Worm (Caenorhabditis elegans) whole organism, L3 larva: ENCODE measurements around the gene C06G4.4.
"Not testable (repeated sequence)": the region's sequence is repeated elsewhere in the genome, so short reads cannot be mapped to it uniquely, and the experiment has no call there.

Source experiments
- R02D3.7 ChIP-seq: fragments of 150-350 bp; optimal IDR thresholded peaks from 2 replicates; lab custom pipeline; 2014; ENCODE audit warnings: missing biosample characterization, missing genetic modification characterization
- ama-1 ChIP-seq: fragments of 150-350 bp; optimal IDR thresholded peaks from 2 replicates; lab custom pipeline; 2018
- ceh-28 ChIP-seq: fragments of 150-350 bp; optimal IDR thresholded peaks from 2 replicates; lab custom pipeline; 2014; ENCODE audit warnings: missing biosample characterization, missing genetic modification reagents, missing genetic modification characterization
- egl-5 ChIP-seq: fragments of 150-350 bp; optimal IDR thresholded peaks from 2 replicates; lab custom pipeline; 2017; ENCODE audit warnings: missing biosample characterization, missing genetic modification reagents, missing genetic modification characterization, inconsistent platforms
- elt-1 ChIP-seq: fragments of 150-350 bp; optimal IDR thresholded peaks from 2 replicates; lab custom pipeline; 2014; ENCODE audit warnings: missing biosample characterization, missing genetic modification characterization
- elt-2 ChIP-seq: sonication (generic microtip); optimal IDR thresholded peaks from 2 replicates; lab custom pipeline; 2016; ENCODE audit warnings: missing genetic modification reagents, mild to moderate bottlenecking, missing genetic modification characterization, missing compliant biosample characterization
- fkh-10 ChIP-seq: sonication (generic microtip); optimal IDR thresholded peaks from 2 replicates; lab custom pipeline; 2017; ENCODE audit warnings: missing biosample characterization, missing genetic modification reagents, missing genetic modification characterization
- fos-1 ChIP-seq: fragments of 150-350 bp; optimal IDR thresholded peaks from 2 replicates; lab custom pipeline; 2014; ENCODE audit warnings: missing biosample characterization, missing genetic modification characterization
- hmg-11 ChIP-seq: sonication (generic microtip); optimal IDR thresholded peaks from 2 replicates; lab custom pipeline; 2016; ENCODE audit warnings: missing genetic modification characterization, missing compliant biosample characterization
- jun-1 ChIP-seq: fragments of 150-350 bp; optimal IDR thresholded peaks from 2 replicates; lab custom pipeline; 2014; ENCODE audit warnings: missing biosample characterization, missing genetic modification reagents, missing genetic modification characterization
- lin-15B ChIP-seq: fragments of 150-350 bp; optimal IDR thresholded peaks from 2 replicates; lab custom pipeline; 2014; ENCODE audit warnings: missing biosample characterization, missing genetic modification characterization
- lin-39 ChIP-seq: fragments of 150-350 bp; optimal IDR thresholded peaks from 2 replicates; lab custom pipeline; 2018; ENCODE audit warnings: missing biosample characterization, missing genetic modification reagents, missing genetic modification characterization
- lsy-12 ChIP-seq: sonication (generic microtip); optimal IDR thresholded peaks from 2 replicates; lab custom pipeline; 2016; ENCODE audit warnings: mild to moderate bottlenecking, missing genetic modification characterization, missing compliant biosample characterization
- mdl-1 ChIP-seq: fragments of 150-350 bp; optimal IDR thresholded peaks from 2 replicates; lab custom pipeline; 2014; ENCODE audit warnings: missing biosample characterization, missing genetic modification characterization
- mml-1 ChIP-seq: fragments of 150-350 bp; sonication (generic microtip); optimal IDR thresholded peaks from 3 replicates; lab custom pipeline; 2014; ENCODE audit warnings: missing biosample characterization, missing genetic modification characterization
- nfya-1 ChIP-seq: sonication (generic microtip); optimal IDR thresholded peaks from 2 replicates; lab custom pipeline; 2017; ENCODE audit warnings: missing genetic modification characterization, mild to moderate bottlenecking, missing compliant biosample characterization, antibody characterized with exemption, moderate library complexity; ENCODE audit not compliant: insufficient read depth
- nhr-12 ChIP-seq: fragments of 150-350 bp; optimal IDR thresholded peaks from 2 replicates; lab custom pipeline; 2014; ENCODE audit warnings: missing biosample characterization, missing genetic modification characterization
- nhr-23 ChIP-seq: fragments of 150-350 bp; optimal IDR thresholded peaks from 2 replicates; lab custom pipeline; 2014; ENCODE audit warnings: missing biosample characterization, missing genetic modification reagents, missing genetic modification characterization
- nhr-237 ChIP-seq: fragments of 150-350 bp; optimal IDR thresholded peaks from 2 replicates; lab custom pipeline; 2014; ENCODE audit warnings: missing biosample characterization, missing genetic modification characterization
- nhr-25 ChIP-seq: sonication (generic microtip); optimal IDR thresholded peaks from 2 replicates; lab custom pipeline; 2017; ENCODE audit warnings: missing biosample characterization, missing genetic modification characterization
- nhr-67 ChIP-seq: fragments of 150-350 bp; optimal IDR thresholded peaks from 2 replicates; lab custom pipeline; 2014; ENCODE audit warnings: missing biosample characterization, missing genetic modification characterization
- pha-4 ChIP-seq: fragments of 150-350 bp; optimal IDR thresholded peaks from 2 replicates; lab custom pipeline; 2014; ENCODE audit warnings: missing biosample characterization, missing genetic modification reagents, missing genetic modification characterization
- pqm-1 ChIP-seq: fragments of 150-350 bp; optimal IDR thresholded peaks from 2 replicates; lab custom pipeline; 2017; ENCODE audit warnings: missing biosample characterization, missing genetic modification characterization, inconsistent platforms
- sea-2 ChIP-seq: fragments of 150-350 bp; sonication (generic microtip); optimal IDR thresholded peaks from 4 replicates; lab custom pipeline; 2014; ENCODE audit warnings: missing biosample characterization, missing genetic modification reagents, missing genetic modification characterization
- skn-1 ChIP-seq: fragments of 150-350 bp; optimal IDR thresholded peaks from 2 replicates; lab custom pipeline; 2014; ENCODE audit warnings: missing biosample characterization, missing genetic modification characterization
- snpc-4 ChIP-seq: fragments of 150-350 bp; optimal IDR thresholded peaks from 2 replicates; lab custom pipeline; 2014; ENCODE audit warnings: missing biosample characterization, missing genetic modification characterization
- tbx-2 ChIP-seq: sonication (generic microtip); optimal IDR thresholded peaks from 2 replicates; lab custom pipeline; 2016; ENCODE audit warnings: mild to moderate bottlenecking, missing genetic modification characterization, missing compliant biosample characterization
- unc-62 ChIP-seq: fragments of 150-350 bp; sonication (generic microtip); optimal IDR thresholded peaks from 4 replicates; lab custom pipeline; 2014; ENCODE audit warnings: missing biosample characterization, missing genetic modification reagents, missing genetic modification characterization
- zag-1 ChIP-seq: fragments of 150-350 bp; optimal IDR thresholded peaks from 2 replicates; lab custom pipeline; 2014; ENCODE audit warnings: missing biosample characterization, missing genetic modification characterization
- ztf-4 ChIP-seq: fragments of 150-350 bp; optimal IDR thresholded peaks from 2 replicates; lab custom pipeline; 2014; ENCODE audit warnings: missing biosample characterization, missing genetic modification characterization

Gene C06G4.4

ce11 chrIII:7973201-7973767, 4.3 kb downstream of the C06G4.4 start, which contains the start of the genes eef-1B.1 and aco-2 (continued):
- TF ChIP-seq zag-1 (tag; lab: Kevin White, UChicago) (no peak), R02D3.7 (tag; lab: Kevin White, UChicago) (peak; percentile 85), sea-2 (GFP tag; lab: Kevin White, UChicago) (no peak), nhr-12 (no peak), ztf-4 (tag; lab: Kevin White, UChicago) (peak; percentile 11), snpc-4 (tag; lab: Kevin White, UChicago) (peak; percentile 85), elt-1 (tag; lab: Kevin White, UChicago) (peak; percentile 28), mdl-1 (tag; lab: Kevin White, UChicago) (peak; percentile 45), lin-39 (peak; percentile 97), egl-5 (peak; percentile 85), fos-1 (no peak), pqm-1 (peak; percentile 82), fkh-10 (GFP tag; lab: Kevin White, UChicago) (peak; percentile 54), nfya-1 (tag; lab: Kevin White, UChicago) (peak; percentile 92), unc-62 (GFP tag; lab: Kevin White, UChicago) (no peak)

ce11 chrIII:7972687-7973086, 4.9 kb downstream of the C06G4.4 start:
- no peak for TF ChIP-seq jun-1 (tag; lab: Kevin White, UChicago)
- no peak for TF ChIP-seq elt-2
- TF ChIP-seq nhr-23 (tag; lab: Kevin White, UChicago), result no peak
- TF ChIP-seq ama-1 (lab: Kevin White, UChicago), result no peak
- no peak for TF ChIP-seq tbx-2
- no peak for TF ChIP-seq elt-1 (tag; lab: Kevin White, UChicago)
- TF ChIP-seq nhr-67 (tag; lab: Kevin White, UChicago), result no peak

- TF ChIP-seq elt-1 (tag; lab: Kevin White, UChicago), result no peak
- no peak for TF ChIP-seq skn-1 (tag; lab: Kevin White, UChicago)
- TF ChIP-seq lsy-12 (tag; lab: Kevin White, UChicago), result no peak
- TF ChIP-seq mdl-1 (tag; lab: Kevin White, UChicago), result no peak
Measured at ce11 chrIII:7972061-7972460, 5.6 kb downstream of the C06G4.4 start, which contains the start of gene F54H12.5. Gene F54H12.5 (minus strand): TSS chrIII:7972161.

DNA sequence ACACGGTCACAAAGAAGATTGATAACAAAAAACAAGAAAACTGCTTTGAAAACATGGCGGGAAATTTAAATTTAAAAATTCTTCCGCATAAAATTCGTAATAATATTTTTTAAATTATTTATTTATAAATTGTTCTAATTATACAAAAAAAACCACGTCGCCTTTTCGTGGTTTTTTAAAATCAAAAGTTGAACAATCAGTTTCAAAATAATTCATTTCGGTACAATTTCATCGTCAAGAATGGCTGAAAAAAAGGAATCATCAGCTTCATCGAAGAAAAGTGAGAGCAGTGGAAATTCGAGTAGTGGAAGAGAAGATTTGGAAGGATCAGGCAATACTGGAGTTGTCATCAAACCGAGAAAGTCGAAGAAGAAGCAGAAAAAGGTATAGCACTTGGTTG, 8.5 kb downstream of the C06G4.4 start, which contains the start of the genes F54H12.8 and F54H12.7:
Gene F54H12.8, minus strand, starts transcription at position 101 of the 400 bp plus-strand sequence.
Gene F54H12.7, plus strand, starts transcription at position 229 of the 400 bp plus-strand sequence.
- TF ChIP-seq pha-4 (tag; lab: Kevin White, UChicago) (no peak), tbx-2 (no peak), egl-5 (no peak), nhr-12 (no peak), zag-1 (tag; lab: Kevin White, UChicago) (no peak), nhr-237 (tag; lab: Kevin White, UChicago) (no peak), lin-15B (no peak), snpc-4 (tag; lab: Kevin White, UChicago) (no peak), jun-1 (tag; lab: Kevin White, UChicago) (no peak), sea-2 (GFP tag; lab: Kevin White, UChicago) (no peak), lsy-12 (tag; lab: Kevin White, UChicago) (no peak), hmg-11 (tag; lab: Kevin White, UChicago) (no peak), ceh-28 (tag; lab: Kevin White, UChicago) (no peak), fos-1 (no peak)

- not testable (repeated sequence) for TF ChIP-seq nhr-67 (tag; lab: Kevin White, UChicago); jun-1 (tag; lab: Kevin White, UChicago); egl-5
Measured at ce11 chrIII:7964281-7964680, 13.3 kb downstream of the C06G4.4 start, which contains the start of gene F54H12.2. Gene F54H12.2 (plus strand): TSS chrIII:7964581.

ce11 chrIII:7962641-7963040, 15.0 kb downstream of the C06G4.4 start, which contains the start of gene F54H12.4:
Gene F54H12.4 (minus strand): TSS chrIII:7962741.
- not testable (repeated sequence) for TF ChIP-seq nhr-25, mml-1, nhr-237 (tag; lab: Kevin White, UChicago)
